Worm (Caenorhabditis elegans) whole organism, L3 larva: ENCODE results near the gene ZK1098.11.
A peak's percentile ranks its signal among the peaks of the same experiment; 100 is the strongest.

Experiments
- R02D3.7 ChIP-seq: fragments of 150-350 bp; optimal IDR thresholded peaks from 2 replicates; lab custom pipeline; 2014; ENCODE audit warnings: missing biosample characterization, missing genetic modification characterization
- aly-2 ChIP-seq: fragments of 150-350 bp; optimal IDR thresholded peaks from 2 replicates; lab custom pipeline; 2014; ENCODE audit warnings: missing biosample characterization, missing genetic modification characterization
- ceh-28 ChIP-seq: fragments of 150-350 bp; optimal IDR thresholded peaks from 2 replicates; lab custom pipeline; 2014; ENCODE audit warnings: missing biosample characterization, missing genetic modification reagents, missing genetic modification characterization
- ceh-82 ChIP-seq: fragments of 150-350 bp; optimal IDR thresholded peaks from 2 replicates; lab custom pipeline; 2014; ENCODE audit warnings: missing biosample characterization, missing genetic modification characterization
- ceh-9 ChIP-seq: sonication (generic microtip); optimal IDR thresholded peaks from 2 replicates; lab custom pipeline; 2018; ENCODE audit warnings: missing biosample characterization, missing genetic modification characterization
- egl-27 ChIP-seq: sonication (generic microtip); optimal IDR thresholded peaks from 4 replicates; lab custom pipeline; 2017; ENCODE audit warnings: missing biosample characterization, missing genetic modification reagents, missing genetic modification characterization
- egl-5 ChIP-seq: fragments of 150-350 bp; optimal IDR thresholded peaks from 2 replicates; lab custom pipeline; 2017; ENCODE audit warnings: missing biosample characterization, missing genetic modification reagents, missing genetic modification characterization, inconsistent platforms
- elt-1 ChIP-seq: fragments of 150-350 bp; optimal IDR thresholded peaks from 2 replicates; lab custom pipeline; 2014; ENCODE audit warnings: missing biosample characterization, missing genetic modification characterization
- elt-2 ChIP-seq: sonication (generic microtip); optimal IDR thresholded peaks from 2 replicates; lab custom pipeline; 2016; ENCODE audit warnings: missing genetic modification reagents, mild to moderate bottlenecking, missing genetic modification characterization, missing compliant biosample characterization
- elt-3 ChIP-seq, 3 experiments: fragments of 150-350 bp in 1 of 3; sonication (generic microtip) in 2 of 3; optimal IDR thresholded peaks; 2 replicates in 2 of 3; 4 replicates in 1 of 3; lab custom pipeline; 2014 to 2017; ENCODE audit warnings: missing biosample characterization in 3 of 3, missing genetic modification characterization in 3 of 3
- eor-1 ChIP-seq, 2 experiments: fragments of 150-350 bp; optimal IDR thresholded peaks; 2 replicates each; lab custom pipeline; 2014 to 2018; ENCODE audit warnings: missing biosample characterization in 2 of 2, missing genetic modification characterization in 2 of 2
- fkh-10 ChIP-seq: sonication (generic microtip); optimal IDR thresholded peaks from 2 replicates; lab custom pipeline; 2017; ENCODE audit warnings: missing biosample characterization, missing genetic modification reagents, missing genetic modification characterization
- fkh-2 ChIP-seq: fragments of 150-350 bp; optimal IDR thresholded peaks from 2 replicates; lab custom pipeline; 2014; ENCODE audit warnings: missing biosample characterization, missing genetic modification reagents, missing genetic modification characterization
- fos-1 ChIP-seq: fragments of 150-350 bp; optimal IDR thresholded peaks from 2 replicates; lab custom pipeline; 2014; ENCODE audit warnings: missing biosample characterization, missing genetic modification characterization
- hmg-11 ChIP-seq: sonication (generic microtip); optimal IDR thresholded peaks from 2 replicates; lab custom pipeline; 2016; ENCODE audit warnings: missing genetic modification characterization, missing compliant biosample characterization
- jun-1 ChIP-seq: fragments of 150-350 bp; optimal IDR thresholded peaks from 2 replicates; lab custom pipeline; 2014; ENCODE audit warnings: missing biosample characterization, missing genetic modification reagents, missing genetic modification characterization
- lin-15B ChIP-seq: fragments of 150-350 bp; optimal IDR thresholded peaks from 2 replicates; lab custom pipeline; 2014; ENCODE audit warnings: missing biosample characterization, missing genetic modification characterization
- lin-39 ChIP-seq: fragments of 150-350 bp; optimal IDR thresholded peaks from 2 replicates; lab custom pipeline; 2018; ENCODE audit warnings: missing biosample characterization, missing genetic modification reagents, missing genetic modification characterization
- mdl-1 ChIP-seq: fragments of 150-350 bp; optimal IDR thresholded peaks from 2 replicates; lab custom pipeline; 2014; ENCODE audit warnings: missing biosample characterization, missing genetic modification characterization
- mml-1 ChIP-seq: fragments of 150-350 bp; sonication (generic microtip); optimal IDR thresholded peaks from 3 replicates; lab custom pipeline; 2014; ENCODE audit warnings: missing biosample characterization, missing genetic modification characterization
- nhr-11 ChIP-seq: fragments of 150-350 bp; optimal IDR thresholded peaks from 2 replicates; lab custom pipeline; 2014; ENCODE audit warnings: missing biosample characterization, missing genetic modification characterization
- nhr-23 ChIP-seq: fragments of 150-350 bp; optimal IDR thresholded peaks from 2 replicates; lab custom pipeline; 2014; ENCODE audit warnings: missing biosample characterization, missing genetic modification reagents, missing genetic modification characterization
- nhr-237 ChIP-seq: fragments of 150-350 bp; optimal IDR thresholded peaks from 2 replicates; lab custom pipeline; 2014; ENCODE audit warnings: missing biosample characterization, missing genetic modification characterization
- nhr-25 ChIP-seq: sonication (generic microtip); optimal IDR thresholded peaks from 2 replicates; lab custom pipeline; 2017; ENCODE audit warnings: missing biosample characterization, missing genetic modification characterization
- nhr-28 ChIP-seq: fragments of 150-350 bp; optimal IDR thresholded peaks from 2 replicates; lab custom pipeline; 2014; ENCODE audit warnings: missing biosample characterization, missing genetic modification characterization
- nhr-43 ChIP-seq: sonication (generic microtip); optimal IDR thresholded peaks from 2 replicates; lab custom pipeline; 2016; ENCODE audit warnings: mild to moderate bottlenecking, missing genetic modification characterization, missing compliant biosample characterization; ENCODE audit not compliant: poor library complexity, severe bottlenecking
- nhr-67 ChIP-seq: fragments of 150-350 bp; optimal IDR thresholded peaks from 2 replicates; lab custom pipeline; 2014; ENCODE audit warnings: missing biosample characterization, missing genetic modification characterization
- nhr-76 ChIP-seq: fragments of 150-350 bp; sonication (generic microtip); optimal IDR thresholded peaks from 5 replicates; lab custom pipeline; 2014; ENCODE audit warnings: missing biosample characterization, missing genetic modification characterization
- nhr-77 ChIP-seq: fragments of 150-350 bp; optimal IDR thresholded peaks from 2 replicates; lab custom pipeline; 2014; ENCODE audit warnings: missing biosample characterization, missing genetic modification characterization
- pha-4 ChIP-seq: fragments of 150-350 bp; optimal IDR thresholded peaks from 2 replicates; lab custom pipeline; 2014; ENCODE audit warnings: missing biosample characterization, missing genetic modification reagents, missing genetic modification characterization
- pqm-1 ChIP-seq: fragments of 150-350 bp; optimal IDR thresholded peaks from 2 replicates; lab custom pipeline; 2017; ENCODE audit warnings: missing biosample characterization, missing genetic modification characterization, inconsistent platforms
- sea-2 ChIP-seq: fragments of 150-350 bp; sonication (generic microtip); optimal IDR thresholded peaks from 4 replicates; lab custom pipeline; 2014; ENCODE audit warnings: missing biosample characterization, missing genetic modification reagents, missing genetic modification characterization
- skn-1 ChIP-seq: fragments of 150-350 bp; optimal IDR thresholded peaks from 2 replicates; lab custom pipeline; 2014; ENCODE audit warnings: missing biosample characterization, missing genetic modification characterization
- snpc-4 ChIP-seq: fragments of 150-350 bp; optimal IDR thresholded peaks from 2 replicates; lab custom pipeline; 2014; ENCODE audit warnings: missing biosample characterization, missing genetic modification characterization
- tbx-2 ChIP-seq: sonication (generic microtip); optimal IDR thresholded peaks from 2 replicates; lab custom pipeline; 2016; ENCODE audit warnings: mild to moderate bottlenecking, missing genetic modification characterization, missing compliant biosample characterization
- unc-62 ChIP-seq: fragments of 150-350 bp; sonication (generic microtip); optimal IDR thresholded peaks from 4 replicates; lab custom pipeline; 2014; ENCODE audit warnings: missing biosample characterization, missing genetic modification reagents, missing genetic modification characterization
- zag-1 ChIP-seq: fragments of 150-350 bp; optimal IDR thresholded peaks from 2 replicates; lab custom pipeline; 2014; ENCODE audit warnings: missing biosample characterization, missing genetic modification characterization
- ztf-11 ChIP-seq: fragments of 150-350 bp; optimal IDR thresholded peaks from 2 replicates; lab custom pipeline; 2014; ENCODE audit warnings: missing biosample characterization, missing genetic modification characterization

Gene ZK1098.11

ce11 chrIII:9580039-9580891 lies 23.9 kb downstream of the ZK1098.11 start, which contains the start of gene ced-7 (continued):
- TF ChIP-seq snpc-4 (peak; percentile 27), mdl-1 (tag; lab: Kevin White, UChicago) (no peak)
- TF ChIP-seq, all 47 proteins: peak for 6

ce11 chrIII:9582240-9582639 lies 25.8 kb downstream of the ZK1098.11 start, which contains the start of gene C48B4.3:
Gene C48B4.3, minus strand, starts transcription at chrIII:9582388.
- TF ChIP-seq elt-3 (tag; optimal IDR thresholded peaks at IDR 0.05; lab: Kevin White, UChicago) (no peak), lin-39 (no peak), R02D3.7 (tag; lab: Kevin White, UChicago) (no peak), pha-4 (tag; lab: Kevin White, UChicago) (peak; percentile 65), pqm-1 (peak; percentile 92), ztf-11 (no peak), ceh-28 (tag; lab: Kevin White, UChicago) (no peak), elt-2 (tag; lab: Kevin White, UChicago) (peak; percentile 59), aly-2 (tag; lab: Kevin White, UChicago) (no peak), jun-1 (tag; lab: Kevin White, UChicago) (peak; percentile 42), zag-1 (tag; lab: Kevin White, UChicago) (no peak)

ce11 chrIII:9583224-9583623 lies 26.8 kb downstream of the ZK1098.11 start:
- TF ChIP-seq lin-15B: no peak

ce11 chrIII:9585314-9585713 lies 28.9 kb downstream of the ZK1098.11 start:
- TF ChIP-seq skn-1: no peak
- TF ChIP-seq nhr-25 (tag; lab: Kevin White, UChicago): no peak
- TF ChIP-seq nhr-67 (tag; lab: Kevin White, UChicago): no peak
- no peak for TF ChIP-seq egl-5
- peak; percentile 67 for TF ChIP-seq fkh-10 (GFP tag; lab: Kevin White, UChicago)
- TF ChIP-seq snpc-4: no peak

- TF ChIP-seq eor-1 (tag; optimal IDR thresholded peaks at IDR 0.05; lab: Kevin White, UChicago) (no peak), nhr-25 (tag; lab: Kevin White, UChicago) (no peak), ceh-28 (tag; lab: Kevin White, UChicago) (no peak), egl-5 (no peak), lin-15B (no peak), pha-4 (tag; lab: Kevin White, UChicago) (peak; percentile 22), nhr-23 (tag; lab: Kevin White, UChicago) (no peak), jun-1 (tag; lab: Kevin White, UChicago) (peak; percentile 34), elt-2 (tag; lab: Kevin White, UChicago) (peak; percentile 93), snpc-4 (no peak), nhr-76 (no peak), lin-39 (no peak), nhr-77 (no peak), elt-1 (tag; lab: Kevin White, UChicago) (no peak), pqm-1 (peak; percentile 87), mml-1 (tag; lab: Kevin White, UChicago) (no peak), skn-1 (no peak), unc-62 (GFP tag; lab: Kevin White, UChicago) (no peak), aly-2 (tag; lab: Kevin White, UChicago) (no peak)
Observed at ce11 chrIII:9590212-9590611, 33.8 kb downstream of the ZK1098.11 start.

ce11 chrIII:9592118-9592517 lies 35.7 kb downstream of the ZK1098.11 start, which contains the start of gene acox-1.5:
Gene acox-1.5, minus strand, starts transcription at chrIII:9592192.
- TF ChIP-seq elt-2 (tag; lab: Kevin White, UChicago): peak; percentile 80
- peak; percentile 36 for TF ChIP-seq jun-1 (tag; lab: Kevin White, UChicago)
- TF ChIP-seq tbx-2: no peak
- peak; percentile 84 for TF ChIP-seq pqm-1

- TF ChIP-seq ceh-28 (tag; lab: Kevin White, UChicago): no peak
- TF ChIP-seq nhr-28: no peak
- no peak for TF ChIP-seq nhr-43 (tag; lab: Kevin White, UChicago)
- TF ChIP-seq nhr-67 (tag; lab: Kevin White, UChicago): no peak
- TF ChIP-seq sea-2: no peak
- TF ChIP-seq hmg-11 (tag; lab: Kevin White, UChicago): no peak
- no peak for TF ChIP-seq nhr-25 (tag; lab: Kevin White, UChicago)
- TF ChIP-seq ztf-11: no peak
- no peak for TF ChIP-seq unc-62 (GFP tag; lab: Kevin White, UChicago)
- no peak for TF ChIP-seq ceh-82 (tag; lab: Kevin White, UChicago)
- TF ChIP-seq egl-27 (tag; lab: Kevin White, UChicago): no peak
- no peak for TF ChIP-seq nhr-11 (tag; lab: Kevin White, UChicago)
- no peak for TF ChIP-seq elt-3 (tag; optimal IDR thresholded peaks at IDR 0.05; lab: Kevin White, UChicago)
- TF ChIP-seq lin-15B: no peak
- TF ChIP-seq ceh-9 (tag; lab: Kevin White, UChicago): no peak
- TF ChIP-seq fos-1 (tag; lab: Kevin White, UChicago): no peak
- TF ChIP-seq pqm-1: no peak
- no peak for TF ChIP-seq nhr-237 (tag; lab: Kevin White, UChicago)
- no peak for TF ChIP-seq tbx-2
- TF ChIP-seq fkh-2 (tag; lab: Kevin White, UChicago): no peak
- TF ChIP-seq, all 47 proteins: peak for 0
Observed at ce11 chrIII:9595563-9595962, 39.2 kb downstream of the ZK1098.11 start, which contains the start of gene rom-2. Gene rom-2, minus strand, starts transcription at chrIII:9595663.
